Worm (Caenorhabditis elegans) whole organism, L4/young adult: ENCODE measurements around the gene unc-22.

ENCODE experiments used
- W03F9.2 ChIP-seq: fragments of 150-350 bp; optimal IDR thresholded peaks from 2 replicates; lab custom pipeline; 2014; ENCODE audit warnings: missing biosample characterization, missing genetic modification characterization
- dao-5 ChIP-seq: sonication (generic microtip); optimal IDR thresholded peaks from 2 replicates; lab custom pipeline; 2016; ENCODE audit warnings: missing genotype, missing genetic modification characterization, moderate library complexity, missing compliant biosample characterization
- him-1 ChIP-seq: sonication (generic microtip); optimal IDR thresholded peaks from 2 replicates; lab custom pipeline; 2016; ENCODE audit warnings: missing genotype, missing genetic modification reagents, missing genetic modification characterization, missing compliant biosample characterization

- no peak for TF ChIP-seq him-1
- no peak for TF ChIP-seq dao-5
- TF ChIP-seq W03F9.2 (tag; lab: Kevin White, UChicago) = no peak
Measured at ce11 chrIV:11956387-11956786, 54.4 kb downstream of the unc-22 start.
